Fruit fly (Drosophila melanogaster) whole organism, pupa: ENCODE measurements around the gene CG11155.

Experiments used
- CG10348 ChIP-seq: fragments of 200-800 bp; sonication (Bioruptor generic); IDR thresholded peaks from 2 replicates; pipeline ENCODE4 v1.3.6; 2022; ENCODE audit warnings: missing biosample characterization, missing genetic modification characterization
- CG12605 ChIP-seq: fragments of 200-800 bp; sonication (Bioruptor generic); IDR thresholded peaks from 2 replicates; pipeline ENCODE4 v1.3.6; 2022; ENCODE audit warnings: missing biosample characterization, missing genetic modification characterization
- CG14655 ChIP-seq: fragments of 200-800 bp; sonication (Bioruptor generic); optimal IDR thresholded peaks from 3 replicates; lab custom pipeline; 2017; ENCODE audit warnings: mild to moderate bottlenecking, missing biosample characterization, missing genetic modification reagents, missing genetic modification characterization
- CG15710 ChIP-seq: fragments of 200-800 bp; sonication (Bioruptor generic); optimal IDR thresholded peaks from 2 replicates; lab custom pipeline; 2018; ENCODE audit warnings: missing biosample characterization, mild to moderate bottlenecking, missing genetic modification characterization, moderate library complexity
- CG34367 ChIP-seq: fragments of 200-800 bp; sonication (Bioruptor generic); optimal IDR thresholded peaks from 2 replicates; lab custom pipeline; 2018; ENCODE audit warnings: missing biosample characterization, mild to moderate bottlenecking, missing genetic modification characterization
- CG4496 ChIP-seq: fragments of 200-800 bp; sonication (Bioruptor generic); IDR thresholded peaks from 3 replicates; pipeline ENCODE4 v1.3.6; 2022; ENCODE audit warnings: missing biosample characterization, missing genetic modification characterization
- CG8159 ChIP-seq: fragments of 200-800 bp; sonication (Bioruptor generic); optimal IDR thresholded peaks from 3 replicates; lab custom pipeline; 2018; ENCODE audit warnings: missing biosample characterization, mild to moderate bottlenecking, missing genetic modification characterization, moderate library complexity
- CG8301 ChIP-seq: fragments of 200-800 bp; sonication (Bioruptor generic); optimal IDR thresholded peaks from 2 replicates; lab custom pipeline; 2018; ENCODE audit warnings: missing biosample characterization, mild to moderate bottlenecking, missing genetic modification characterization
- CG9948 ChIP-seq: fragments of 200-800 bp; sonication (Bioruptor generic); optimal IDR thresholded peaks from 2 replicates; lab custom pipeline; 2018; ENCODE audit warnings: missing biosample characterization, mild to moderate bottlenecking, missing genetic modification characterization, moderate library complexity
- EcR ChIP-seq: fragments of 200-800 bp; sonication (Bioruptor generic); optimal IDR thresholded peaks from 3 replicates; lab custom pipeline; 2019; ENCODE audit warnings: missing biosample characterization, missing genetic modification characterization, mild to moderate bottlenecking, moderate library complexity, missing genetic modification reagents
- Pif1A ChIP-seq: fragments of 200-800 bp; sonication (Bioruptor generic); optimal IDR thresholded peaks from 3 replicates; lab custom pipeline; 2016; ENCODE audit warnings: missing biosample characterization, missing genetic modification characterization
- rn ChIP-seq: fragments of 200-800 bp; sonication (Bioruptor generic); IDR thresholded peaks from 2 replicates; pipeline ENCODE4 v1.3.6; 2022; ENCODE audit warnings: missing biosample characterization, missing genetic modification characterization

- TF ChIP-seq CG10348 (GFP tag; lab: Robert Waterston, UW), result no peak
- TF ChIP-seq CG4496 (GFP tag; lab: Robert Waterston, UW), result no peak
- no peak for TF ChIP-seq CG9948
- no peak for TF ChIP-seq CG12605 (GFP tag; lab: Robert Waterston, UW)
- TF ChIP-seq CG34367 (tag; lab: Kevin White, UChicago), result no peak
- TF ChIP-seq Pif1A (GFP tag; lab: Kevin White, UChicago), result no peak
- no peak for TF ChIP-seq CG14655
- no peak for TF ChIP-seq CG8301
- no peak for TF ChIP-seq CG15710 (tag; lab: Kevin White, UChicago)
- TF ChIP-seq rn (GFP tag; lab: Robert Waterston, UW), result no peak
- no peak for TF ChIP-seq CG8159 (tag; lab: Kevin White, UChicago)
- TF ChIP-seq EcR (GFP tag; lab: Kevin White, UChicago), result no peak
These were observed 59.1 kb downstream of the CG11155 start, which contains the start of gene CG33521 for dm6 chr4:1185468-1185867.
